Fruit fly (Drosophila melanogaster) whole organism, embryonic: ENCODE measurements around the gene Ir93a.

Source experiments
- Adf1 ChIP-seq: fragments of 200-800 bp; sonication (Bioruptor generic); IDR thresholded peaks from 2 replicates; pipeline ENCODE4 v1.3.6; 2022; ENCODE audit warnings: missing biosample characterization, missing genetic modification characterization
- Aef1 ChIP-seq: fragments of 200-800 bp; sonication (Bioruptor generic); IDR thresholded peaks from 3 replicates; pipeline ENCODE4 v1.3.6; 2022; ENCODE audit warnings: missing biosample characterization, missing genetic modification characterization
- Awh ChIP-seq: fragments of 200-800 bp; sonication (Bioruptor generic); IDR thresholded peaks from 2 replicates; pipeline ENCODE4, ENCODE4 v1.3.6; 2022; ENCODE audit warnings: missing biosample characterization, missing genetic modification characterization
- B-H2 ChIP-seq: fragments of 200-800 bp; sonication (Bioruptor generic); optimal IDR thresholded peaks from 2 replicates; lab custom pipeline; 2018; ENCODE audit warnings: missing biosample characterization, mild to moderate bottlenecking, missing genetic modification characterization
- CG10366 ChIP-seq: fragments of 200-800 bp; sonication (Bioruptor generic); IDR thresholded peaks from 2 replicates; pipeline ENCODE4 v1.3.6; 2022; ENCODE audit warnings: missing biosample characterization, missing genetic modification characterization
- CG11247 ChIP-seq: fragments of 200-800 bp; sonication (Bioruptor generic); IDR thresholded peaks from 2 replicates; pipeline ENCODE4 v1.3.6; 2022; ENCODE audit warnings: missing biosample characterization, missing genetic modification characterization
- CG12219 ChIP-seq: fragments of 200-800 bp; sonication (Bioruptor generic); optimal IDR thresholded peaks from 3 replicates; lab custom pipeline; 2018; ENCODE audit warnings: missing biosample characterization, mild to moderate bottlenecking, missing genetic modification characterization
- CG12299 ChIP-seq: fragments of 200-800 bp; sonication (Bioruptor generic); optimal IDR thresholded peaks from 2 replicates; lab custom pipeline; 2018; ENCODE audit warnings: missing biosample characterization, mild to moderate bottlenecking, missing genetic modification characterization
- CG13287 ChIP-seq: fragments of 200-800 bp; sonication (Bioruptor generic); IDR thresholded peaks from 2 replicates; pipeline ENCODE4 v1.3.6; 2022; ENCODE audit warnings: missing biosample characterization, missing genetic modification characterization; ENCODE audit not compliant: partially characterized antibody
- CG14014 ChIP-seq: fragments of 200-800 bp; sonication (Bioruptor generic); IDR thresholded peaks from 2 replicates; pipeline ENCODE4 v1.3.6; 2022; ENCODE audit warnings: missing biosample characterization, missing genetic modification characterization
- CG2199 ChIP-seq: fragments of 200-800 bp; sonication (Bioruptor generic); IDR thresholded peaks from 3 replicates; pipeline ENCODE4 v1.3.6; 2022; ENCODE audit warnings: missing biosample characterization, missing genetic modification characterization
- CG30403 ChIP-seq: fragments of 200-800 bp; sonication (Bioruptor generic); optimal IDR thresholded peaks from 3 replicates; lab custom pipeline; 2016; ENCODE audit warnings: missing biosample characterization, missing genetic modification characterization
- CG3407 ChIP-seq: fragments of 200-800 bp; sonication (Bioruptor generic); optimal IDR thresholded peaks from 2 replicates; lab custom pipeline; 2018; ENCODE audit warnings: missing biosample characterization, mild to moderate bottlenecking, missing genetic modification characterization
- CG34224 ChIP-seq: fragments of 200-800 bp; sonication (Bioruptor generic); IDR thresholded peaks from 3 replicates; pipeline ENCODE4 v1.3.6; 2022; ENCODE audit warnings: missing biosample characterization, missing genetic modification characterization; ENCODE audit not compliant: partially characterized antibody
- CG7745 ChIP-seq: fragments of 200-800 bp; sonication (Bioruptor generic); optimal IDR thresholded peaks from 2 replicates; lab custom pipeline; 2018; ENCODE audit warnings: missing biosample characterization, mild to moderate bottlenecking, missing genetic modification characterization, moderate library complexity
- CTCF ChIP-seq: fragments of 200-800 bp; sonication (Bioruptor generic); optimal IDR thresholded peaks from 2 replicates; lab custom pipeline; 2017; ENCODE audit warnings: missing biosample characterization, mild to moderate bottlenecking, missing genetic modification characterization, moderate library complexity
- Doc3 ChIP-seq: fragments of 200-800 bp; sonication (Bioruptor generic); IDR thresholded peaks from 3 replicates; pipeline ENCODE4 v1.3.6; 2022; ENCODE audit warnings: missing biosample characterization, missing genetic modification characterization; ENCODE audit not compliant: partially characterized antibody
- Dref ChIP-seq: fragments of 200-800 bp; sonication (Bioruptor generic); IDR thresholded peaks from 2 replicates; pipeline ENCODE4 v1.3.6; 2022; ENCODE audit warnings: missing biosample characterization, missing genetic modification characterization
- E2f2 ChIP-seq: fragments of 200-800 bp; sonication (Bioruptor generic); IDR thresholded peaks from 2 replicates; pipeline ENCODE4 v1.3.6; 2022; ENCODE audit warnings: missing biosample characterization, missing genetic modification characterization
- Ets97D ChIP-seq: fragments of 200-800 bp; sonication (Bioruptor generic); optimal IDR thresholded peaks from 3 replicates; lab custom pipeline; 2016; ENCODE audit warnings: missing biosample characterization, missing genetic modification characterization
- Gug ChIP-seq: fragments of 200-800 bp; sonication (Bioruptor generic); IDR thresholded peaks from 4 replicates; pipeline ENCODE4 v1.3.6; 2022; ENCODE audit warnings: missing biosample characterization, missing genetic modification characterization
- HmgD ChIP-seq: fragments of 200-800 bp; sonication (Bioruptor generic); optimal IDR thresholded peaks from 3 replicates; lab custom pipeline; 2016; ENCODE audit warnings: missing biosample characterization, missing genetic modification characterization
- Jarid2 ChIP-seq: fragments of 200-800 bp; sonication (Bioruptor generic); optimal IDR thresholded peaks from 3 replicates; lab custom pipeline; 2017; ENCODE audit warnings: mild to moderate bottlenecking, missing biosample characterization, missing genetic modification reagents, missing genetic modification characterization
- Meics ChIP-seq: fragments of 200-800 bp; sonication (Bioruptor generic); optimal IDR thresholded peaks from 2 replicates; lab custom pipeline; 2017; ENCODE audit warnings: missing biosample characterization, mild to moderate bottlenecking, missing genetic modification characterization
- Oaz ChIP-seq: fragments of 200-800 bp; sonication (Bioruptor generic); IDR thresholded peaks from 2 replicates; pipeline ENCODE4 v1.3.6; 2022; ENCODE audit warnings: missing biosample characterization, missing genetic modification characterization
- Ptx1 ChIP-seq: fragments of 200-800 bp; sonication (Bioruptor generic); IDR thresholded peaks from 2 replicates; pipeline ENCODE4 v1.3.6; 2022; ENCODE audit warnings: missing biosample characterization, missing genetic modification characterization
- Side ChIP-seq: fragments of 200-800 bp; sonication (Bioruptor generic); optimal IDR thresholded peaks from 2 replicates; lab custom pipeline; 2016; ENCODE audit warnings: missing biosample characterization, missing genetic modification characterization
- Sox102F ChIP-seq: fragments of 200-800 bp; sonication (Bioruptor generic); optimal IDR thresholded peaks from 2 replicates; lab custom pipeline; 2018; ENCODE audit warnings: missing biosample characterization, mild to moderate bottlenecking, missing genetic modification characterization, moderate library complexity
- Sry-δ ChIP-seq: fragments of 200-800 bp; sonication (Bioruptor generic); optimal IDR thresholded peaks from 2 replicates; lab custom pipeline; 2016; ENCODE audit warnings: missing biosample characterization, missing genetic modification characterization
- Ssrp ChIP-seq: fragments of 200-800 bp; sonication (Bioruptor generic); optimal IDR thresholded peaks from 2 replicates; lab custom pipeline; 2018; ENCODE audit warnings: missing biosample characterization, mild to moderate bottlenecking, missing genetic modification characterization, moderate library complexity
- amos ChIP-seq: fragments of 200-800 bp; sonication (Bioruptor generic); IDR thresholded peaks from 2 replicates; pipeline ENCODE4 v1.3.6; 2022; ENCODE audit warnings: missing biosample characterization, missing genetic modification characterization; ENCODE audit not compliant: partially characterized antibody
- bsh ChIP-seq, 2 experiments: fragments of 200-800 bp; sonication (Bioruptor generic); optimal IDR thresholded peaks; 2 replicates each; lab custom pipeline; 2017 to 2018; ENCODE audit warnings: mild to moderate bottlenecking in 2 of 2, missing biosample characterization in 2 of 2, missing genetic modification characterization in 2 of 2, moderate library complexity in 1 of 2
- btn ChIP-seq: fragments of 200-800 bp; sonication (Bioruptor generic); optimal IDR thresholded peaks from 2 replicates; lab custom pipeline; 2016; ENCODE audit warnings: missing biosample characterization, missing genetic modification characterization
- cg ChIP-seq: fragments of 200-800 bp; sonication (Bioruptor generic); optimal IDR thresholded peaks from 3 replicates; lab custom pipeline; 2019; ENCODE audit warnings: missing biosample characterization, mild to moderate bottlenecking, missing genetic modification characterization, moderate library complexity
- chif ChIP-seq, 2 experiments: fragments of 200-800 bp; sonication (Bioruptor generic); optimal IDR thresholded peaks; 3 replicates each; lab custom pipeline; 2016; ENCODE audit warnings: missing biosample characterization in 2 of 2, missing genetic modification characterization in 2 of 2
- crc ChIP-seq: fragments of 200-800 bp; sonication (Bioruptor generic); optimal IDR thresholded peaks from 2 replicates; lab custom pipeline; 2016; ENCODE audit warnings: missing biosample characterization, missing genetic modification characterization
- ems ChIP-seq: fragments of 200-800 bp; sonication (Bioruptor generic); optimal IDR thresholded peaks from 3 replicates; lab custom pipeline; 2016; ENCODE audit warnings: missing biosample characterization, missing genetic modification characterization
- esg ChIP-seq: fragments of 200-800 bp; sonication (Bioruptor generic); conservative IDR thresholded peaks from 2 replicates; pipeline ENCODE4 v1.3.6; 2022; ENCODE audit warnings: missing biosample characterization, missing genetic modification characterization
- exex ChIP-seq: fragments of 200-800 bp; sonication (Bioruptor generic); optimal IDR thresholded peaks from 4 replicates; lab custom pipeline; 2018; ENCODE audit warnings: missing biosample characterization, mild to moderate bottlenecking, missing genetic modification characterization, moderate library complexity
- eyg ChIP-seq: fragments of 200-800 bp; sonication (Bioruptor generic); optimal IDR thresholded peaks from 3 replicates; lab custom pipeline; 2016; ENCODE audit warnings: missing biosample characterization, missing genetic modification characterization
- fd102C ChIP-seq: fragments of 200-800 bp; sonication (Bioruptor generic); optimal IDR thresholded peaks from 2 replicates; lab custom pipeline; 2018; ENCODE audit warnings: missing biosample characterization, mild to moderate bottlenecking, missing genetic modification characterization, moderate library complexity
- gfzf ChIP-seq: fragments of 200-800 bp; sonication (Bioruptor generic); optimal IDR thresholded peaks from 2 replicates; lab custom pipeline; 2016; ENCODE audit warnings: missing biosample characterization, mild to moderate bottlenecking, missing genetic modification characterization, moderate library complexity
- grau ChIP-seq: fragments of 200-800 bp; optimal IDR thresholded peaks from 3 replicates; lab custom pipeline; 2019; ENCODE audit warnings: missing biosample characterization, mild to moderate bottlenecking, missing genetic modification characterization, moderate library complexity
- lab ChIP-seq: fragments of 200-800 bp; sonication (Bioruptor generic); optimal IDR thresholded peaks from 3 replicates; lab custom pipeline; 2017; ENCODE audit warnings: missing biosample characterization, missing genetic modification characterization, mild to moderate bottlenecking, moderate library complexity, missing genetic modification reagents
- nerfin-1 ChIP-seq: fragments of 200-800 bp; sonication (Bioruptor generic); optimal IDR thresholded peaks from 3 replicates; lab custom pipeline; 2019; ENCODE audit warnings: missing biosample characterization, mild to moderate bottlenecking, missing genetic modification characterization, moderate library complexity
- nerfin-2 ChIP-seq: fragments of 200-800 bp; sonication (Bioruptor generic); IDR thresholded peaks from 2 replicates; pipeline ENCODE4 v1.3.6; 2022; ENCODE audit warnings: missing biosample characterization, missing genetic modification characterization; ENCODE audit not compliant: partially characterized antibody
- odd ChIP-seq: fragments of 200-800 bp; sonication (Bioruptor generic); optimal IDR thresholded peaks from 2 replicates; lab custom pipeline; 2017; ENCODE audit warnings: missing biosample characterization, mild to moderate bottlenecking, missing genetic modification characterization
- sisA ChIP-seq: fragments of 200-800 bp; sonication (Bioruptor generic); IDR thresholded peaks from 2 replicates; pipeline ENCODE4 v1.3.6; 2022; ENCODE audit warnings: missing biosample characterization, missing genetic modification characterization
- stwl ChIP-seq: fragments of 200-800 bp; sonication (Bioruptor generic); optimal IDR thresholded peaks from 3 replicates; lab custom pipeline; 2018; ENCODE audit warnings: missing biosample characterization, mild to moderate bottlenecking, missing genetic modification characterization, moderate library complexity
- trem ChIP-seq: fragments of 200-800 bp; optimal IDR thresholded peaks from 3 replicates; lab custom pipeline; 2019; ENCODE audit warnings: missing biosample characterization, mild to moderate bottlenecking, missing genetic modification characterization, moderate library complexity
- twi ChIP-seq: fragments of 200-800 bp; optimal IDR thresholded peaks from 2 replicates; lab custom pipeline; 2019; ENCODE audit warnings: missing biosample characterization, mild to moderate bottlenecking, missing genetic modification characterization, moderate library complexity
- zen2 ChIP-seq: fragments of 200-800 bp; sonication (Bioruptor generic); IDR thresholded peaks from 3 replicates; pipeline ENCODE4 v1.3.6; 2022; ENCODE audit warnings: missing biosample characterization, missing genetic modification characterization; ENCODE audit not compliant: partially characterized antibody

Gene Ir93a

DNA sequence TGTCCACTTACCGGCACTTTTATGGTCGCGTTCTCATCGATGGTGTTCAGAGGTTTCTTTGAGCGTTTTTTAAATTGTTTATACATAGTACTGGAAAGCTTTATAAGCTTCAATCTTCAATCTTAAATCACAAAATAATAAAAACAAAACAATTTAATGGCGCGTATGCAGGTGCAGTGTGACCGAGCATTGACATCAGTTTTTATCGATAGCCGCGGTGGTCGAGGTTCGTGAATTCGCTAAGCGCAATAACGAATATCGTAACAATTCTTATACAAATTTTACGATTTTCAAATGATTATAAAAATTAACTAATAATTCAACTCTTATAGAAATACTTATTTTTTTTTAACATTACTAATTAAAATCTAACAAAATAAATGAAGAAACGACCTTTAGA, 43.7 kb downstream of the Ir93a start, which contains the start of gene Fancd2 (continued):
- TF ChIP-seq cg (GFP tag; lab: Kevin White, UChicago) (no peak), zen2 (GFP tag; lab: Robert Waterston, UW) (no peak; the same call in 2 of the 3 replicates), CTCF (peak; percentile 10), nerfin-1 (tag; lab: Kevin White, UChicago) (no peak), Ssrp (tag; lab: Kevin White, UChicago) (no peak), B-H2 (GFP tag; lab: Kevin White, UChicago) (no peak), CG12219 (GFP tag; lab: Kevin White, UChicago) (no peak), esg (GFP tag; lab: Robert Waterston, UW) (no peak), CG34224 (GFP tag; lab: Robert Waterston, UW) (peak; percentile 68), CG10366 (GFP tag; lab: Robert Waterston, UW) (no peak), Ets97D (GFP tag; lab: Kevin White, UChicago) (peak; percentile 53), Dref (peak; percentile 80), CG2199 (GFP tag; lab: Robert Waterston, UW) (no peak), Meics (GFP tag; lab: Kevin White, UChicago) (no peak), CG13287 (GFP tag; lab: Robert Waterston, UW) (peak; percentile 79), HmgD (no peak), gfzf (GFP tag; lab: Kevin White, UChicago) (peak; percentile 60), stwl (peak; percentile 91), odd (GFP tag; lab: Kevin White, UChicago) (no peak), Sry-δ (GFP tag; lab: Kevin White, UChicago) (peak; percentile 41), CG14014 (GFP tag; lab: Robert Waterston, UW) (no peak), crc (GFP tag; lab: Kevin White, UChicago) (no peak), eyg (no peak), CG7745 (tag; lab: Kevin White, UChicago) (no peak), amos (GFP tag; lab: Robert Waterston, UW) (peak; percentile 72), Side (no peak), grau (tag; lab: Kevin White, UChicago) (no peak), CG11247 (GFP tag; lab: Robert Waterston, UW) (no peak), exex (no peak), Awh (no peak), E2f2 (peak; percentile 92), ems (GFP tag; lab: Kevin White, UChicago) (no peak), Adf1 (GFP tag; lab: Robert Waterston, UW) (no peak), btn (GFP tag; lab: Kevin White, UChicago) (no peak), Oaz (GFP tag; lab: Robert Waterston, UW) (no peak), CG3407 (no peak), CG30403 (GFP tag; lab: Kevin White, UChicago) (no peak), trem (tag; lab: Kevin White, UChicago) (peak; percentile 49), fd102C (no peak), chif (GFP tag; optimal IDR thresholded peaks at IDR 0.05; lab: Kevin White, UChicago) (no peak), Jarid2 (GFP tag; lab: Kevin White, UChicago) (no peak), bsh (GFP tag; optimal IDR thresholded peaks at IDR 0.05; lab: Kevin White, UChicago) (no peak), Ptx1 (GFP tag; lab: Robert Waterston, UW) (no peak), Aef1 (GFP tag; lab: Robert Waterston, UW) (no peak), Doc3 (0 out of 3 replicates have a peak, but pooled peaks have one; percentile 27), sisA (GFP tag; lab: Robert Waterston, UW) (no peak), twi (no peak), nerfin-2 (GFP tag; lab: Robert Waterston, UW) (no peak), Gug (GFP tag; lab: Robert Waterston, UW) (no peak), CG12299 (no peak), lab (GFP tag; lab: Kevin White, UChicago) (no peak), Sox102F (GFP tag; lab: Kevin White, UChicago) (no peak)
